Fruit fly (Drosophila melanogaster): ENCODE data around the gene Nnf1b.

Nnf1b gene

DNA sequence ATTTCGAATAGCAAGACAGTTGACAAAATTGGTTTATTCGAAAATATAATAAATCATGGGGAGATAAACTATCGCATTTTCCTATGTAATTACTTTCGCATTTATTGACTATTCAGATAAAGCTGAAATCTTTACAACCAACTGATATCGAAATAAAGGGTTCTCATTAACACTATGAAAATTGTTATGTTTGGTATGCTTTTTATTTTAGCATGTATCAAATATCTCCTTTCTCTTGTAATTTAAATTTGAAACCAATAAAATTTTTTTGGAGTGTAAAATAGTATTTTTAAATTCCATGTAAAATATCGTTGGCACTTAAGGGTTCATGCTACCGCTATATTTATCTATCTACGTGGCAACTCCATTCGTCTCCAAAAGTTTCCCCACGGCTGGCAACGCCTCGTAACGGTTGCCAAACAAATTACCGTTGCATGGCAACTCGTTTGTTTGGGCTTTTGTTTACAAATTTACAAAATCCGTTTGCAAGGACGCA is 44.7 kb downstream of the Nnf1b start, which contains the start of gene CG13949 (continued):
- TF ChIP-seq inv (GFP tag; IDR thresholded peaks at IDR 0.05; ENCODE audit: partially characterized antibody): peak; percentile 46; the same call in 1 of the 2 replicates
- TF ChIP-seq CG3838 (GFP tag; optimal IDR thresholded peaks at IDR 0.05): no peak
- TF ChIP-seq Jarid2 (GFP tag; optimal IDR thresholded peaks at IDR 0.05): peak; percentile 22
- no peak for TF ChIP-seq mld (GFP tag; IDR thresholded peaks at IDR 0.05; ENCODE audit: partially characterized antibody)
- TF ChIP-seq Ravus (GFP tag; IDR thresholded peaks at IDR 0.05): peak; percentile 35
- TF ChIP-seq unc-4 (GFP tag; IDR thresholded peaks at IDR 0.05; ENCODE audit: partially characterized antibody): peak; percentile 44; the same call in 1 of the 2 replicates
- TF ChIP-seq gcm (GFP tag; optimal IDR thresholded peaks at IDR 0.05): peak; percentile 64
- peak; percentile 73 for TF ChIP-seq B-H1 (GFP tag; IDR thresholded peaks at IDR 0.05)
- TF ChIP-seq Elba2 (GFP tag; optimal IDR thresholded peaks at IDR 0.05): no peak
- TF ChIP-seq Hmr (GFP tag; optimal IDR thresholded peaks at IDR 0.05): peak; percentile 94
- no peak for TF ChIP-seq ro (GFP tag; IDR thresholded peaks at IDR 0.05)
- peak; percentile 72 for TF ChIP-seq Awh (GFP tag; IDR thresholded peaks at IDR 0.05)
- peak; percentile 53 for TF ChIP-seq CG8924 (tag; optimal IDR thresholded peaks at IDR 0.05)
- TF ChIP-seq CG12071 (GFP tag; optimal IDR thresholded peaks at IDR 0.05): peak; percentile 31
- TF ChIP-seq CkIIα-i1 (GFP tag; IDR thresholded peaks at IDR 0.05): no peak
- TF ChIP-seq so (GFP tag; IDR thresholded peaks at IDR 0.05): no peak
- 0 out of 3 replicates have a peak, but pooled peaks have one; percentile 64 for TF ChIP-seq gce (GFP tag; IDR thresholded peaks at IDR 0.05)
- peak; percentile 30; the same call in 1 of the 2 replicates for TF ChIP-seq CG4730 (GFP tag; IDR thresholded peaks at IDR 0.05)
- TF ChIP-seq CG10431 (GFP tag; optimal IDR thresholded peaks at IDR 0.05): no peak
- TF ChIP-seq CG3281 (GFP tag; optimal IDR thresholded peaks at IDR 0.05): peak; percentile 46
- peak; percentile 54 for TF ChIP-seq CTCF (GFP tag; optimal IDR thresholded peaks at IDR 0.05)
- peak; percentile 38 for TF ChIP-seq CG12769 (tag; optimal IDR thresholded peaks at IDR 0.05)
- no peak for TF ChIP-seq pb (GFP tag; optimal IDR thresholded peaks at IDR 0.05)
- TF ChIP-seq CG3163 (GFP tag; optimal IDR thresholded peaks at IDR 0.05): peak; percentile 39
- peak; percentile 35 for TF ChIP-seq CG18011 (GFP tag; optimal IDR thresholded peaks at IDR 0.05)
- no peak for TF ChIP-seq wor (GFP tag; IDR thresholded peaks at IDR 0.05)
- TF ChIP-seq B-H2 (GFP tag; optimal IDR thresholded peaks at IDR 0.05): peak; percentile 25
- TF ChIP-seq sens-2 (GFP tag; IDR thresholded peaks at IDR 0.05): no peak
- no peak for TF ChIP-seq ftz-f1 (GFP tag; optimal IDR thresholded peaks at IDR 0.05)
- TF ChIP-seq gfzf (GFP tag; optimal IDR thresholded peaks at IDR 0.05): peak; percentile 32
- no peak for TF ChIP-seq D (optimal IDR thresholded peaks at IDR 0.05)
- peak; percentile 19 for TF ChIP-seq D (GFP tag; optimal IDR thresholded peaks at IDR 0.05)
- no peak for TF ChIP-seq Trl (optimal IDR thresholded peaks at IDR 0.05)
- peak; percentile 60 for TF ChIP-seq Trl (GFP tag; optimal IDR thresholded peaks at IDR 0.05)
- TF ChIP-seq CG9817 (tag; optimal IDR thresholded peaks at IDR 0.05): peak; percentile 55
- peak; percentile 98 for TF ChIP-seq exex (tag; optimal IDR thresholded peaks at IDR 0.05)
- peak; percentile 55 for TF ChIP-seq CG17568 (GFP tag; optimal IDR thresholded peaks at IDR 0.05)
- no peak for TF ChIP-seq CG9437 (GFP tag; optimal IDR thresholded peaks at IDR 0.05)
- peak; percentile 67; the same call in 1 of the 2 replicates for TF ChIP-seq Atf6 (GFP tag; IDR thresholded peaks at IDR 0.05)
- TF ChIP-seq ewg (GFP tag; optimal IDR thresholded peaks at IDR 0.05): peak; percentile 35
- 0 out of 2 replicates have a peak, but pooled peaks have one; percentile 24 for TF ChIP-seq CG4404 (GFP tag; IDR thresholded peaks at IDR 0.05)
- TF ChIP-seq CG4707 (GFP tag; optimal IDR thresholded peaks at IDR 0.05): no peak
- no peak for TF ChIP-seq CG10565 (GFP tag; optimal IDR thresholded peaks at IDR 0.05)
- TF ChIP-seq luna (GFP tag; optimal IDR thresholded peaks at IDR 0.05): no peak
- TF ChIP-seq CG4820 (GFP tag; optimal IDR thresholded peaks at IDR 0.05): peak; percentile 17
- peak; percentile 42 for TF ChIP-seq en (GFP tag; optimal IDR thresholded peaks at IDR 0.05)
- TF ChIP-seq wdn (GFP tag; IDR thresholded peaks at IDR 0.05): peak; percentile 64; the same call in 1 of the 2 replicates
- peak; percentile 19 for TF ChIP-seq twi (tag; optimal IDR thresholded peaks at IDR 0.05)
- TF ChIP-seq Dbx (GFP tag; IDR thresholded peaks at IDR 0.05): peak; percentile 82
- TF ChIP-seq CG9876 (GFP tag; optimal IDR thresholded peaks at IDR 0.05): peak; percentile 17
- no peak for TF ChIP-seq dimm (GFP tag; IDR thresholded peaks at IDR 0.05)
- TF ChIP-seq CG11695 (GFP tag; IDR thresholded peaks at IDR 0.05): peak; percentile 76; the same call in 2 of the 3 replicates

All from whole organism, embryonic.